Worm (Caenorhabditis elegans) whole organism, early embryonic: ENCODE measurements around the gene ZK1248.20.

Experiments
- aly-1 ChIP-seq: sonication (generic microtip); optimal IDR thresholded peaks from 2 replicates; lab custom pipeline; 2016; ENCODE audit warnings: missing genetic modification characterization, missing compliant biosample characterization
- ama-1 ChIP-seq: fragments of 150-350 bp; optimal IDR thresholded peaks from 2 replicates; lab custom pipeline; 2014

- TF ChIP-seq aly-1 (tag; lab: Kevin White, UChicago): no peak
- no peak for TF ChIP-seq ama-1
Observed at ce11 chrII:5806563-5806962, 9.9 kb upstream of the ZK1248.20 start.
